Worm (Caenorhabditis elegans): ENCODE data around the gene rict-1.

ce11 chrII:13078848-13079428, 37.7 kb downstream of the rict-1 start, which contains the start of gene F42G4.6:
- TF ChIP-seq fkh-10 (GFP tag; optimal IDR thresholded peaks at IDR 0.05) (no peak), pag-3 (tag; optimal IDR thresholded peaks at IDR 0.05; ENCODE audit: borderline replicate concordance) (no peak), nhr-11 (tag; optimal IDR thresholded peaks at IDR 0.05) (no peak), nfya-1 (tag; optimal IDR thresholded peaks at IDR 0.05) (no peak), odd-2 (tag; optimal IDR thresholded peaks at IDR 0.05) (no peak), ama-1 (optimal IDR thresholded peaks at IDR 0.05) (no peak), dmd-4 (tag; optimal IDR thresholded peaks at IDR 0.05; ENCODE audit: borderline replicate concordance) (no peak), pax-1 (tag; optimal IDR thresholded peaks at IDR 0.05) (no peak), tbx-2 (tag; optimal IDR thresholded peaks at IDR 0.05) (no peak), pha-4 (tag; optimal IDR thresholded peaks at IDR 0.05) (no peak), ahr-1 (tag; optimal IDR thresholded peaks at IDR 0.05) (no peak), hlh-15 (tag; optimal IDR thresholded peaks at IDR 0.05) (no peak)

Measured in whole organism, late embryonic.